Fruit fly (Drosophila melanogaster): Measurements from ENCODE around the gene DIP2.

Gene DIP2

DNA sequence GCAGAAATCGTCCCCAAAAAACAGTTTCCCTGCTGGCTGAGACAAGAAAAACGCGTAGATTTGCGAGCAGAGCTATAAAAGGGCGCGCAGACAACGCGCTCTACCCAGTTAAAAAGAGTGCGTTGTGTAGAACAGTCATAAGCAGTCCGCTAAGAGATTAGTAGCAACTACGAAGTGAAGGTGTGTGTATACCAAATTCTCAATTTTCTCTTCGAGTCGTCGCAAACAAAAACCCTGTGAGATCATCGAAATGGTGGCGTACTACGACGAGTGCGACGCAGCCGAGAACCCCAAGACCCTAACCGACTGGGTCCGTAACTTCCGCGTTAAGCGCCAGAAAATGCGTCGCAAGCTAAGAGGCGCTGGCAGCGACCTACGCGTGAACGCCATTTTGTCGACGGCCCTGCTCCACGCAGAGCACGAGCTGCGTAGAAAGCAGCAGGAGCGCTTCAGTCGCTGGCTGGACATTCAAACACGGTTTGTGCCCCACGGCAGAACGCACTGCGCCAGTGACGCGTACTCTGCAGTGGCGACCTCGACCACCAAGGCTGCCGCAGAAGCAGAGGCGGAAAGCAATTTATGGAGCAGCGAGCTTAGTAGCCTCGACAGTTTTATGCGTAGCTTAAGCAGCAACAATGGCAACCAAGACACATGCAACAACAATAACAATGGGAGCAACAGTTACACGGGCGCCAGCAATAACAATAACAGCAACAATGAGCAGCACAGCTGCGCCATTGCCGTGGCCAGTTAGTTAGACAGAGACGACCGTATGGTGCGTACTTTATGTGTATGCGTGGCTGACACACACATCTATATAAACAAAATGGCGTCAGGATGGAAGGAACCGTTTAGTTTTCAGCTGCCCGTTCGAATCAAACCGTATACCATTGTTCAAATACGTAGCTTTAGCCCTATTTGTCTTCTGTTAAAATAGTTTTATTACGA lies 33.5 kb downstream of the DIP2 start:
- TF ChIP-seq CG12605 (GFP tag; IDR thresholded peaks at IDR 0.05) = peak; percentile 15; the same call in 1 of the 2 replicates
- TF ChIP-seq CG4496 (GFP tag; IDR thresholded peaks at IDR 0.05) = peak; percentile 58
- TF ChIP-seq D1 (tag; optimal IDR thresholded peaks at IDR 0.05) = no peak
- peak; percentile 26 for TF ChIP-seq CG8159 (tag; optimal IDR thresholded peaks at IDR 0.05)
- peak; percentile 56; the same call in 2 of the 3 replicates for TF ChIP-seq fd96Ca (GFP tag; IDR thresholded peaks at IDR 0.05)
- TF ChIP-seq EcR (GFP tag; optimal IDR thresholded peaks at IDR 0.05) = no peak

DNA sequence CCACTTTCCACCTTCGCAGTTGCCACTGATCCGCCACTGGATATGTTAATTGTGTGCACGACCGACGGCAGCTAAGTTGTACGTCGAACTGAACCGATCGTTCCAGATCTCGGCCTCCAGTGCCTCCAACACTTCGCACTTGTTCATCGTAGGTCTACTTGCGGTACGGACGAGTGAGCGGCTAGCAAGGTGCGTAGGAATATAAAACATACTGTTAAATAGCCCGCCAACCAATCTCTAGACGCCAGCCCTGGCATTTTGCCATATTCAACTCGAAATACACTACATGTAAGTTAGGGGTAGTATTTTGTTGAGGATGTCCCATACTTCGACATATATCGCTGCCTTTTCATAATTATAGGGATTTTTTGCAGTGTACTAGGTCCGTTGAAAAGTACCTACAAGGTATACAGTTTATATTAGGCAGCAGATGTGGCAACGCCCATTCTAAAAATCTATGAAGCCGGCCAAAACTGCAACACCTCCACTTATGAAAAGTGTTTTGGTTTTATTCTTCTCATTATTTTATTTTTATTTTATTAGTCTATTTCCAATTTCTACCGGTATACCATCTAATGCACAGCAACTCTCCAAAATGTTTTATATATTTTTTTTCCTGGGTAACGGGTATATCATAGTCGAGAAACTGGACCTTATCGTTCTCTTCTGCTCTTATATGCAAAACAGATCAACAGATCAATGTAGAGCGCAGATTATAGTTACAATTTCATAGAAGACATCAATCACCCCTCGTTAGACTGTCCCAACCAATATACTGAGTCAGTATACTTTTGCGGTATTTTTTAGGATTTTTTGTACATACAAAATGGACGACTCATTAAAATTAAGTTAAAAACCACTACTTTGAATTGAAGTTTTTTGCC lies 34.5 kb downstream of the DIP2 start, which contains the start of the genes pyx and CG33229:
Gene pyx (minus strand): TSS at position 51 of the 884 bp plus-strand sequence.
Gene CG33229 (plus strand): TSS at position 834 of the 884 bp plus-strand sequence.
- peak; percentile 73 for TF ChIP-seq Ets98B (GFP tag; IDR thresholded peaks at IDR 0.05)
- peak; percentile 67 for TF ChIP-seq Snoo (tag; optimal IDR thresholded peaks at IDR 0.05)
- TF ChIP-seq D1 (tag; optimal IDR thresholded peaks at IDR 0.05) = no peak
- TF ChIP-seq CG4496 (GFP tag; IDR thresholded peaks at IDR 0.05) = peak; percentile 73; the same call in 2 of the 3 replicates
- peak; percentile 78 for TF ChIP-seq CG8301 (tag; optimal IDR thresholded peaks at IDR 0.05)
- no peak; the same call in none of the 2 replicates for TF ChIP-seq CG10348 (GFP tag; IDR thresholded peaks at IDR 0.05)
- TF ChIP-seq CG34367 (tag; optimal IDR thresholded peaks at IDR 0.05) = peak; percentile 70
- TF ChIP-seq Pif1A (GFP tag; optimal IDR thresholded peaks at IDR 0.05) = peak; percentile 66
- peak; percentile 68 for TF ChIP-seq CG17806 (tag; optimal IDR thresholded peaks at IDR 0.05)
- no peak for TF ChIP-seq CG13204 (GFP tag; optimal IDR thresholded peaks at IDR 0.05)
- TF ChIP-seq CG12605 (GFP tag; IDR thresholded peaks at IDR 0.05) = peak; percentile 57; the same call in 1 of the 2 replicates
- TF ChIP-seq CG8159 (tag; optimal IDR thresholded peaks at IDR 0.05) = peak; percentile 81
- no peak for TF ChIP-seq Pif1B (GFP tag; optimal IDR thresholded peaks at IDR 0.05)
- TF ChIP-seq CG9948 (tag; optimal IDR thresholded peaks at IDR 0.05) = peak; percentile 74
- peak; percentile 76 for TF ChIP-seq CG15710 (tag; optimal IDR thresholded peaks at IDR 0.05)
- no peak for TF ChIP-seq EcR (GFP tag; optimal IDR thresholded peaks at IDR 0.05)
- TF ChIP-seq gl (tag; optimal IDR thresholded peaks at IDR 0.05) = no peak
- TF ChIP-seq rn (GFP tag; IDR thresholded peaks at IDR 0.05) = peak; percentile 36; the same call in 1 of the 2 replicates
- TF ChIP-seq fd96Ca (GFP tag; IDR thresholded peaks at IDR 0.05) = peak; percentile 85
- peak; percentile 88 for TF ChIP-seq CG14655 (GFP tag; optimal IDR thresholded peaks at IDR 0.05)
- peak; percentile 81 for TF ChIP-seq CG32121 (GFP tag; IDR thresholded peaks at IDR 0.05)

DNA sequence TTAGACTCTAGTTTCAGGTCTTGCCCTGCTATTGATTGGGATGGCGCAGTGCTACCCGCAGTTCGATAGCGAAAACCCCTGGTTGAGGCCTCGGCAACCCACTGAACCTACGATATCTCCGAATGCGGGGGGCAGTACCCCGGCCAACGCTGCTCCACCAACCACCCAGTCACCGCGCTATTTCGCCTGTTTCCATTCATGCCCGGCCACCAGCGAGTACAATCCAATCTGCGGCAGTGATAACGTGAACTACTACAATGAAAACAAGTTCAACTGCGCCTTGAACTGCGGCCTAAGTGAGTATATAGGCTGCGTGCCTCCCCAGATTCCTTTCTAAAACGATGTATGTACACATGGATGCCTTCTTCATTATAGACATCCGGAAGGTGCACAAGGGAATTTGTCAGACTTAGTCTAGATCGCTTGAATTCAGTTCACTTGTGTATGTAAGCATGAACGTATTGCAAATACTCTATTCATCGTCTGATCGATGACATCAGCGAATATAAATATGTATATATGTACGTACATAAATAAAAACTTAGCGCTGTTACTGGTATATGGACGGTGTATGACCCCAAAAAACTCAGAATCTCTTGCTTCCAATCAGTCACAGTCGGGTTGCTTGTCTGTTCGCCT lies 40.2 kb downstream of the DIP2 start, which contains the start of gene CG13877:
Gene CG13877 (plus strand): TSS at position 589 of the 639 bp plus-strand sequence.
- TF ChIP-seq EcR (GFP tag; optimal IDR thresholded peaks at IDR 0.05) (peak; percentile 50), CG15710 (tag; optimal IDR thresholded peaks at IDR 0.05) (no peak)

DNA sequence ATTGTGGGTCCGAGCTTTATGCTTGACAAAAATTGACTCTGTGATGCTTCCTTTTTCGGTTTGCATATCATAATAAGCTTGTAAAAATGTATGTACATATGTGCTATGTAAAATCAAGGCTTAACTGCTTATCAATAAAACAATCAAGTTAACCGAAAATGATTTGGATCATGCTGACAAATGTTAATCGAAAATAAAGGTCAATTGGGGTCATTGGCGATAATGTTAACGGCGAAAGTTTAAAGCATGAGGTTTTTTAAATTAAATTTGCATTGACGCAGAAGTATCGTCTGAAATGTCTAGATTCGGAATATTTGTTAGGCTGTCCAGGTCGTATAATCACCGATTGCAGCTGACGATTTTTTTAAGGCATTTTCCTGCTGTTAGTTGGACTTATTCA lies 41.4 kb downstream of the DIP2 start, which contains the start of gene Kaz1-ORFB:
Gene Kaz1-ORFB (plus strand): TSS at position 301 of the 400 bp plus-strand sequence.
- TF ChIP-seq D1 (tag; optimal IDR thresholded peaks at IDR 0.05) = no peak
- no peak for TF ChIP-seq CG12605 (GFP tag; IDR thresholded peaks at IDR 0.05)
- no peak for TF ChIP-seq CG17806 (tag; optimal IDR thresholded peaks at IDR 0.05)
- no peak for TF ChIP-seq fd96Ca (GFP tag; IDR thresholded peaks at IDR 0.05)
- TF ChIP-seq CG13204 (GFP tag; optimal IDR thresholded peaks at IDR 0.05) = no peak
- TF ChIP-seq CG34367 (tag; optimal IDR thresholded peaks at IDR 0.05) = no peak
- TF ChIP-seq Snoo (tag; optimal IDR thresholded peaks at IDR 0.05) = no peak
- TF ChIP-seq CG10348 (GFP tag; IDR thresholded peaks at IDR 0.05) = no peak
- no peak for TF ChIP-seq CG4496 (GFP tag; IDR thresholded peaks at IDR 0.05)
- TF ChIP-seq Pif1A (GFP tag; optimal IDR thresholded peaks at IDR 0.05) = no peak
- no peak for TF ChIP-seq gl (tag; optimal IDR thresholded peaks at IDR 0.05)
- TF ChIP-seq CG9948 (tag; optimal IDR thresholded peaks at IDR 0.05) = no peak
- no peak for TF ChIP-seq Ets98B (GFP tag; IDR thresholded peaks at IDR 0.05)
- no peak for TF ChIP-seq Pif1B (GFP tag; optimal IDR thresholded peaks at IDR 0.05)
- no peak for TF ChIP-seq CG14655 (GFP tag; optimal IDR thresholded peaks at IDR 0.05)
- TF ChIP-seq CG32121 (GFP tag; IDR thresholded peaks at IDR 0.05) = no peak
- no peak for TF ChIP-seq CG15710 (tag; optimal IDR thresholded peaks at IDR 0.05)
- TF ChIP-seq EcR (GFP tag; optimal IDR thresholded peaks at IDR 0.05) = no peak
- no peak for TF ChIP-seq rn (GFP tag; IDR thresholded peaks at IDR 0.05)
- TF ChIP-seq CG8301 (tag; optimal IDR thresholded peaks at IDR 0.05) = no peak

DNA sequence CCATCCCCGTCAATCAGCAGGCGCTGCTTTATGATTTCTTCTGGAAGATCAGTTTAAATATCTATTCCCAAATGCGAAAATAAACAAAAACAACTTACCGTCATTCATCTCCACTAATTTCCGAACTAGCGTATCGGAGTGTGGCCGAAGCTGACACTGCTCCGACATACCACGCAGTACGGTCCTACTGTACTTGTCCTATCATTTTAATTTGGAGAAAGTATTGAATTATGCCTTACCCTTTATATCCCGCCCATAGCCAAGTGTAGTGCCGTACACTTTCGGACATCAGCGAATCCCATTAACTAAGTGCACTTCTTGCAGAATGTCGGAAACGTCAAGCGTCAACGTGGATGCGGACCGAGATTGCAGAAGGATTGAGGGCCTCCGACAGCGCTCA lies 45.2 kb downstream of the DIP2 start, which contains the start of the genes thoc7 and Dis3l2:
Gene thoc7 (minus strand): TSS at position 168 of the 400 bp plus-strand sequence.
Gene Dis3l2 (plus strand): TSS at position 190 of the 400 bp plus-strand sequence.
- TF ChIP-seq CG8159 (tag; optimal IDR thresholded peaks at IDR 0.05) = no peak
- TF ChIP-seq CG34367 (tag; optimal IDR thresholded peaks at IDR 0.05) = no peak
- no peak for TF ChIP-seq CG12605 (GFP tag; IDR thresholded peaks at IDR 0.05)
- no peak for TF ChIP-seq CG14655 (GFP tag; optimal IDR thresholded peaks at IDR 0.05)
- TF ChIP-seq CG17806 (tag; optimal IDR thresholded peaks at IDR 0.05) = no peak
- TF ChIP-seq CG4496 (GFP tag; IDR thresholded peaks at IDR 0.05) = no peak
- TF ChIP-seq Ets98B (GFP tag; IDR thresholded peaks at IDR 0.05) = no peak
- no peak for TF ChIP-seq CG10348 (GFP tag; IDR thresholded peaks at IDR 0.05)
- TF ChIP-seq Pif1B (GFP tag; optimal IDR thresholded peaks at IDR 0.05) = no peak
- no peak for TF ChIP-seq Pif1A (GFP tag; optimal IDR thresholded peaks at IDR 0.05)
- TF ChIP-seq rn (GFP tag; IDR thresholded peaks at IDR 0.05) = no peak
- no peak for TF ChIP-seq fd96Ca (GFP tag; IDR thresholded peaks at IDR 0.05)
- no peak for TF ChIP-seq CG15710 (tag; optimal IDR thresholded peaks at IDR 0.05)
- TF ChIP-seq D1 (tag; optimal IDR thresholded peaks at IDR 0.05) = no peak
- TF ChIP-seq gl (tag; optimal IDR thresholded peaks at IDR 0.05) = no peak
- no peak for TF ChIP-seq CG32121 (GFP tag; IDR thresholded peaks at IDR 0.05)
- no peak for TF ChIP-seq CG13204 (GFP tag; optimal IDR thresholded peaks at IDR 0.05)
- TF ChIP-seq Snoo (tag; optimal IDR thresholded peaks at IDR 0.05) = no peak
- TF ChIP-seq CG9948 (tag; optimal IDR thresholded peaks at IDR 0.05) = no peak
- TF ChIP-seq CG8301 (tag; optimal IDR thresholded peaks at IDR 0.05) = no peak
